Worm (Caenorhabditis elegans) whole organism, mixed stage, embryonic: ENCODE results near the gene sftb-6.

Experiments used
- bed-3 ChIP-seq: fragments of 200-800 bp; sonication (Bioruptor generic); optimal IDR thresholded peaks from 3 replicates; lab custom pipeline; 2018; ENCODE audit warnings: mild to moderate bottlenecking, missing genetic modification characterization, moderate library complexity, missing compliant biosample characterization
- blmp-1 ChIP-seq: fragments of 150-350 bp; optimal IDR thresholded peaks from 2 replicates; lab custom pipeline; 2014; ENCODE audit warnings: missing biosample characterization, missing genetic modification characterization
- ceh-39 ChIP-seq: fragments of 150-350 bp; optimal IDR thresholded peaks from 2 replicates; lab custom pipeline; 2014; ENCODE audit warnings: missing biosample characterization, missing genetic modification characterization
- ceh-43 ChIP-seq: fragments of 200-800 bp; sonication (Bioruptor generic); optimal IDR thresholded peaks from 2 replicates; lab custom pipeline; 2018; ENCODE audit warnings: mild to moderate bottlenecking, missing genetic modification characterization, moderate library complexity, missing compliant biosample characterization
- ceh-83 ChIP-seq: fragments of 200-800 bp; sonication (Bioruptor generic); optimal IDR thresholded peaks from 2 replicates; lab custom pipeline; 2018; ENCODE audit warnings: mild to moderate bottlenecking, missing genetic modification characterization, missing compliant biosample characterization
- ces-1 ChIP-seq: fragments of 150-350 bp; optimal IDR thresholded peaks from 2 replicates; lab custom pipeline; 2014; ENCODE audit warnings: missing biosample characterization, missing genetic modification reagents, missing genetic modification characterization
- cnd-1 ChIP-seq: fragments of 200-800 bp; sonication (Bioruptor generic); optimal IDR thresholded peaks from 2 replicates; lab custom pipeline; 2018; ENCODE audit warnings: mild to moderate bottlenecking, missing genetic modification characterization, missing compliant biosample characterization
- drap-1 ChIP-seq: fragments of 200-800 bp; sonication (Bioruptor generic); optimal IDR thresholded peaks from 3 replicates; lab custom pipeline; 2018; ENCODE audit warnings: mild to moderate bottlenecking, missing genetic modification characterization, missing compliant biosample characterization
- elt-1 ChIP-seq: sonication (generic microtip); optimal IDR thresholded peaks from 2 replicates; lab custom pipeline; 2017; ENCODE audit warnings: missing genetic modification characterization, mild to moderate bottlenecking, missing compliant biosample characterization, antibody characterized with exemption, moderate library complexity, borderline replicate concordance; ENCODE audit not compliant: insufficient read depth
- elt-3 ChIP-seq: fragments of 150-350 bp; optimal IDR thresholded peaks from 2 replicates; lab custom pipeline; 2014; ENCODE audit warnings: missing biosample characterization, missing genetic modification characterization
- flh-1 ChIP-seq: fragments of 200-800 bp; sonication (Bioruptor generic); optimal IDR thresholded peaks from 2 replicates; lab custom pipeline; 2018; ENCODE audit warnings: mild to moderate bottlenecking, missing genetic modification characterization, moderate library complexity, missing compliant biosample characterization
- ham-2 ChIP-seq: fragments of 200-800 bp; sonication (Bioruptor generic); optimal IDR thresholded peaks from 2 replicates; lab custom pipeline; 2018; ENCODE audit warnings: mild to moderate bottlenecking, missing genetic modification characterization, missing compliant biosample characterization
- hlh-1 ChIP-seq: fragments of 150-350 bp; optimal IDR thresholded peaks from 2 replicates; lab custom pipeline; 2014; ENCODE audit warnings: missing biosample characterization, missing genetic modification reagents, missing genetic modification characterization
- lin-13 ChIP-seq: fragments of 150-350 bp; optimal IDR thresholded peaks from 2 replicates; lab custom pipeline; 2014; ENCODE audit warnings: missing biosample characterization, missing genetic modification characterization
- lin-32 ChIP-seq: fragments of 200-800 bp; sonication (Bioruptor generic); optimal IDR thresholded peaks from 2 replicates; lab custom pipeline; 2018; ENCODE audit warnings: mild to moderate bottlenecking, missing genetic modification characterization, missing compliant biosample characterization
- lsy-2 ChIP-seq: fragments of 150-350 bp; optimal IDR thresholded peaks from 2 replicates; lab custom pipeline; 2014; ENCODE audit warnings: missing biosample characterization, missing genetic modification characterization
- mab-5 ChIP-seq: fragments of 150-350 bp; optimal IDR thresholded peaks from 2 replicates; lab custom pipeline; 2014; ENCODE audit warnings: missing biosample characterization, missing genetic modification characterization
- mep-1 ChIP-seq: fragments of 150-350 bp; optimal IDR thresholded peaks from 2 replicates; lab custom pipeline; 2017; ENCODE audit warnings: missing biosample characterization, missing genetic modification reagents, missing genetic modification characterization, inconsistent platforms
- mls-2 ChIP-seq: sonication (generic microtip); optimal IDR thresholded peaks from 2 replicates; lab custom pipeline; 2016; ENCODE audit warnings: mild to moderate bottlenecking, missing genetic modification characterization, moderate library complexity, missing compliant biosample characterization
- nhr-12 ChIP-seq: fragments of 150-350 bp; optimal IDR thresholded peaks from 2 replicates; lab custom pipeline; 2014; ENCODE audit warnings: missing biosample characterization, missing genetic modification characterization
- nhr-2 ChIP-seq: fragments of 150-350 bp; optimal IDR thresholded peaks from 2 replicates; lab custom pipeline; 2014; ENCODE audit warnings: missing biosample characterization, missing genetic modification characterization
- nhr-237 ChIP-seq: fragments of 150-350 bp; optimal IDR thresholded peaks from 2 replicates; lab custom pipeline; 2014; ENCODE audit warnings: missing biosample characterization, missing genetic modification characterization
- nhr-76 ChIP-seq: sonication (generic microtip); optimal IDR thresholded peaks from 2 replicates; lab custom pipeline; 2017; ENCODE audit warnings: missing biosample characterization, missing genetic modification characterization
- pha-4 ChIP-seq: fragments of 150-350 bp; optimal IDR thresholded peaks from 2 replicates; lab custom pipeline; 2018; ENCODE audit warnings: missing biosample characterization, missing genetic modification reagents, missing genetic modification characterization
- sem-2 ChIP-seq: fragments of 200-800 bp; sonication (Bioruptor generic); optimal IDR thresholded peaks from 2 replicates; lab custom pipeline; 2018; ENCODE audit warnings: mild to moderate bottlenecking, missing genetic modification characterization, missing compliant biosample characterization
- snpc-4 ChIP-seq: fragments of 150-350 bp; optimal IDR thresholded peaks from 2 replicates; lab custom pipeline; 2014; ENCODE audit warnings: missing biosample characterization, missing genetic modification characterization
- sptf-1 ChIP-seq: sonication (generic microtip); optimal IDR thresholded peaks from 2 replicates; lab custom pipeline; 2017; ENCODE audit warnings: mild to moderate bottlenecking, missing genetic modification characterization, moderate library complexity, missing compliant biosample characterization
- tbx-8 ChIP-seq: fragments of 200-800 bp; sonication (Bioruptor generic); optimal IDR thresholded peaks from 2 replicates; lab custom pipeline; 2018; ENCODE audit warnings: mild to moderate bottlenecking, missing genetic modification characterization, moderate library complexity, missing compliant biosample characterization
- unc-120 ChIP-seq: sonication (generic microtip); optimal IDR thresholded peaks from 2 replicates; lab custom pipeline; 2017; ENCODE audit warnings: missing genetic modification characterization, missing compliant biosample characterization; ENCODE audit not compliant: poor library complexity, severe bottlenecking
- unc-62 ChIP-seq: fragments of 150-350 bp; optimal IDR thresholded peaks from 2 replicates; lab custom pipeline; 2014; ENCODE audit warnings: missing biosample characterization, missing genetic modification reagents, missing genetic modification characterization
- zip-8 ChIP-seq: fragments of 150-350 bp; optimal IDR thresholded peaks from 2 replicates; lab custom pipeline; 2014; ENCODE audit warnings: missing biosample characterization, missing genetic modification characterization
- ztf-11 ChIP-seq: fragments of 150-350 bp; optimal IDR thresholded peaks from 2 replicates; lab custom pipeline; 2014; ENCODE audit warnings: missing biosample characterization, missing genetic modification characterization

sftb-6 gene

DNA sequence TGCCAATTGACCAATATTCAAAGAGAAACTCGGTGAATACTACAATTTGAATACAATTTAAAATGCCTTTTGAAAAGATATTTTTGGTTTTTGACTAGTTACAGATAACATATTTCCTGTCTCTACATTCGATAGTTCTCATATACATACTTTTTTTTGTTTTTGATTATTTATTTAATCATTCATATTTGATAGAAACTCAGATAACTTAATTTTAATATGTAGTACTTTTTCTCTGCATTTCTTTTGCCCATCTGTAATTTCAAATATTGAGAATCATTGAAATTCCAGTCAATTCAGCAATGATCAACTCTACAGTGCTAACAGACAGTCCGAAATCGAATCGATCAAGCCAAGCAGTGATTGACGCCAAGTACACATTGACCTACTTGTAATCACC lies 37.2 kb upstream of the sftb-6 start, which contains the start of gene C23H3.2:
TSS of gene C23H3.2 (plus strand) at position 301 of the 400 bp plus-strand sequence.
- TF ChIP-seq unc-120 (tag; lab: Kevin White, UChicago) (no peak), pha-4 (no peak), bed-3 (no peak), flh-1 (no peak), snpc-4 (no peak), tbx-8 (no peak), nhr-12 (no peak), ztf-11 (tag; lab: Kevin White, UChicago) (no peak), drap-1 (GFP tag; lab: Kevin White, UChicago) (no peak), lin-32 (GFP tag; lab: Kevin White, UChicago) (no peak), ceh-43 (GFP tag; lab: Kevin White, UChicago) (no peak), unc-62 (GFP tag; lab: Kevin White, UChicago) (no peak), elt-1 (tag; lab: Kevin White, UChicago) (no peak), zip-8 (tag; lab: Kevin White, UChicago) (no peak), sptf-1 (no peak), nhr-76 (tag; lab: Kevin White, UChicago) (no peak)
- TF ChIP-seq, all 35 proteins: peak for 0

DNA sequence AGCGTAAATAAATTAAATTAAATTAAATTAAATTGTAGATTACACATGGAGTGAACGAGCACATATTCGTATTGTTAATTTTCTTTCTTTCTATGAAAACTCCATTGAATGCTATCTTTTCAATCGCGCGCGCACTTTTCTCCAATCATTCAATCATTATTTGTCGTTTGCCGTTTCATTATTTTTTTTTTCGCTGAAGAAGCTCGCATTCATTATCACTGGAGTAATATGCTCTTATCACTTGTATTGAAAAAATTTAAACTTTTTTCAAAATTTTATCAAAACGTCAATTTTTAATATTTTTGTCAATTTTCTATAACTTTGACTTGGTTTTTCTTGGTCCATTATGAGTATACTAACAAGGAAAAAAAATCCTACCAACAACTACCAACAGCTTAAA lies 32.7 kb upstream of the sftb-6 start:
- TF ChIP-seq drap-1 (GFP tag; lab: Kevin White, UChicago) (no peak), nhr-2 (no peak), ztf-11 (tag; lab: Kevin White, UChicago) (no peak), sptf-1 (no peak)
- TF ChIP-seq, all 35 proteins: peak for 0

DNA sequence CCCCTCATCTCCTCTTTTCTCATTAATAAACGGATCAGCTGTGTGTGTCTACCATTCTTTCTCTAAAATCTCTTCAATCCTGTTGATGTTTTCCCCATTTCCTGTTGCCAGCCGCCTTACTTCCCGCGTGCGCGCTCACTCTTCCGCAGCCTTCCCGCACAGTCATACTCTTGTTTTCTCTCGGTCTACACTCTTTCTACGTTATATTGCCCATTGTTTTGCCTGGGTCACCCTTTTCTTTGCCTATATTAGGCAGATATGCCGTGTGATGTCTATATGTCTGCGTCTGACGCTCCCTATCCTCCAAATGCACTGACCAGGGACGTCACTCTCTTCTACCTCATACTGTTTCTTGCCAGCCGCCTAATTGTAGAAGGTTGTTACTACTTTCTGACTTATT lies 31.9 kb upstream of the sftb-6 start:
- peak; percentile 75 for TF ChIP-seq nhr-2
- TF ChIP-seq ztf-11 (tag; lab: Kevin White, UChicago): peak; percentile 72
- peak; percentile 16 for TF ChIP-seq ces-1 (GFP tag; lab: Kevin White, UChicago)
- peak; percentile 82 for TF ChIP-seq pha-4
- TF ChIP-seq mep-1: peak; percentile 64
- peak; percentile 65 for TF ChIP-seq cnd-1 (tag; lab: Kevin White, UChicago)
- TF ChIP-seq ceh-39 (tag; lab: Kevin White, UChicago): no peak
- peak; percentile 72 for TF ChIP-seq mls-2 (tag; lab: Kevin White, UChicago)
- peak; percentile 9 for TF ChIP-seq tbx-8
- TF ChIP-seq unc-62 (GFP tag; lab: Kevin White, UChicago): peak; percentile 20
- TF ChIP-seq lin-13 (tag; lab: Kevin White, UChicago): peak; percentile 17
- TF ChIP-seq drap-1 (GFP tag; lab: Kevin White, UChicago): peak; percentile 47
- TF ChIP-seq ham-2 (GFP tag; lab: Kevin White, UChicago): peak; percentile 91
- TF ChIP-seq ceh-83 (GFP tag; lab: Kevin White, UChicago): no peak
- no peak for TF ChIP-seq mab-5 (tag; lab: Kevin White, UChicago)
- TF ChIP-seq sptf-1: peak; percentile 63
- TF ChIP-seq nhr-76 (tag; lab: Kevin White, UChicago): no peak
- TF ChIP-seq bed-3: no peak
- peak; percentile 35 for TF ChIP-seq hlh-1 (tag; lab: Kevin White, UChicago)
- peak; percentile 60 for TF ChIP-seq elt-3
- peak; percentile 78 for TF ChIP-seq unc-120 (tag; lab: Kevin White, UChicago)
- peak; percentile 38 for TF ChIP-seq blmp-1 (tag; lab: Kevin White, UChicago)
- TF ChIP-seq nhr-237: peak; percentile 50

DNA sequence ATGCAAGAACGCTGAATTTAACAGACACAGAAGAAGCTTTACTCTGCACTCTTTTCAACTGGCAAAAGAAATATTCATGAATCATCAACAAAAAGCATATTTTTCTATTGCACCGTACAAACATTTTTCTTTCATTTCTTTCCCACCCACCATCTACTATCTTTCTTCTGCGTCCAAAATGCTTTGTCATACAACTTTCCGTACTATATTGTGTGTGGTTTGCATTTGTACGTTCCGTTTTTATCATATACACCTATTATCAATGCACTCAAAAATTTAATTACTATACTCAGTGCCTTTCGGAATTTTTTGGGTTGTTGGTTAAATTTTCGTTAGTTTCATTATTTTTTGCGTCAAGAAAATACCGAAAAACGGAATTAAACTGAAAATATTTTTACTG lies 30.5 kb upstream of the sftb-6 start:
- no peak for TF ChIP-seq lsy-2
- TF ChIP-seq lin-13 (tag; lab: Kevin White, UChicago): no peak
- TF ChIP-seq drap-1 (GFP tag; lab: Kevin White, UChicago): no peak
- TF ChIP-seq ceh-43 (GFP tag; lab: Kevin White, UChicago): no peak
- TF ChIP-seq pha-4: no peak
- no peak for TF ChIP-seq nhr-12
- TF ChIP-seq mab-5 (tag; lab: Kevin White, UChicago): no peak

DNA sequence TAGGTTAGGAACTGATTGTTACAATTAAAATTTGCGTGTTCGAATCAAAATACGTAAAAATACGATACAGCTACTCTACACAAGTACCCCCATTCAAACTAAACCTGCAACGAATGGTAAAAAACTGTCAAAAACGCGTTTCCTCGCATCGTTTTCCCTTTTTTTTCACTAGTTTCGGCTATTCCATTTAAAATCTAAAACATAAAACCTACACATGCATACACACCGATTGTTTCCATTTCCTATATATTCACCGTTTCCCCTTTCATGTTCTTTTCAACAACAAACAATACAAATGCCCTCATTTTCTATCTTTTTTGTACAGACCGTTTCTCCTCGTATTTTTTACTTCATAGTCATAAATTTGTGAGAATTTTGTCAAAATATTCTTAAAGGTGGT lies 29.4 kb upstream of the sftb-6 start:
- TF ChIP-seq sem-2 (no peak), sptf-1 (no peak)
